Worm (Caenorhabditis elegans): ENCODE measurements around the gene ndua-5.

- TF ChIP-seq snpc-4 (tag; optimal IDR thresholded peaks at IDR 0.05) (no peak), pqm-1 (tag; optimal IDR thresholded peaks at IDR 0.05) (no peak), ceh-82 (tag; optimal IDR thresholded peaks at IDR 0.05) (no peak), ZK337.2 (GFP tag; IDR thresholded peaks at IDR 0.05) (no peak), zip-2 (tag; optimal IDR thresholded peaks at IDR 0.05) (no peak), egl-27 (tag; optimal IDR thresholded peaks at IDR 0.05) (no peak), hmg-1.1 (GFP tag; IDR thresholded peaks at IDR 0.05) (no peak), lin-39 (tag; optimal IDR thresholded peaks at IDR 0.05) (no peak)
Observed at ce11 chrIV:9490320-9490719, 34.4 kb downstream of the ndua-5 start, which contains the start of gene sru-6.

Measured in whole organism, L4 larva.